Fruit fly (Drosophila melanogaster) Kc167 (cell line): ENCODE results near the gene Wdr33.

Experiments used
- Myc ChIP-seq: fragments of >200 bp; optimal IDR thresholded peaks from 2 replicates; lab custom pipeline; 2017; ENCODE audit warnings: missing external identifiers
- insv ChIP-seq: fragments of >200 bp; optimal IDR thresholded peaks from 3 replicates; lab custom pipeline; 2018; ENCODE audit warnings: missing external identifiers
- ttk ChIP-seq: sonication (Bioruptor generic); optimal IDR thresholded peaks from 2 replicates; lab custom pipeline; 2017; ENCODE audit warnings: missing external identifiers

DNA sequence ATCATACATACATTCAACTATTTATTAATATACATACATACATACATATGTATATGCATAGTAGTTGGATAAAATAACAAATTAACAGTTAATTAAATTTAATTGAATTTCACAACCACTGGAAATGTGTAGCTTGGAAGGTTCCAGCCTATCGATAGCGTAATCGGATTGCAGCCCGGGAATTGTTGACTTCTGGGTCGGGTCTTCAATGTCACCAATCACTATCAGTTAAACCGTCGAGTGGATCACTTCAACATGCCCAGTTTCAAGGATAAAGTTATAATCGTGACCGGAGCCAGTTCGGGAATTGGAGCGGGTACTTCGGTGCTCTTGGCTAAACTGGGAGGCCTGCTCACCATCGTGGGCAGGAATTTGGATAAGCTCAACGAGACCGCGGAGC lies 27.0 kb upstream of the Wdr33 start, which contains the start of gene CG12171:
- TF ChIP-seq ttk (lab: Kevin White, UChicago) (no peak), insv (no peak), Myc (lab: Kevin White, UChicago) (no peak)
